Fruit fly (Drosophila melanogaster) whole organism, prepupa: ENCODE data around the gene Cby.

Experiments used
- Blimp-1 ChIP-seq: fragments of 200-800 bp; sonication (Bioruptor generic); optimal IDR thresholded peaks from 3 replicates; lab custom pipeline; 2017; ENCODE audit warnings: missing biosample characterization, missing genetic modification characterization, mild to moderate bottlenecking, moderate library complexity, missing genetic modification reagents
- CG1621 ChIP-seq: fragments of 200-800 bp; sonication (Bioruptor generic); optimal IDR thresholded peaks from 3 replicates; lab custom pipeline; 2018; ENCODE audit warnings: missing biosample characterization, mild to moderate bottlenecking, missing genetic modification characterization
- CG7368 ChIP-seq: fragments of 200-800 bp; sonication (Bioruptor generic); optimal IDR thresholded peaks from 3 replicates; lab custom pipeline; 2016; ENCODE audit warnings: missing biosample characterization, missing genetic modification characterization
- Gug ChIP-seq: fragments of 200-800 bp; sonication (Bioruptor generic); IDR thresholded peaks from 2 replicates; pipeline ENCODE4 v1.3.6; 2022; ENCODE audit warnings: missing biosample characterization, missing genetic modification characterization
- Smox ChIP-seq: fragments of 200-800 bp; sonication (Bioruptor generic); optimal IDR thresholded peaks from 3 replicates; lab custom pipeline; 2016; ENCODE audit warnings: missing biosample characterization, missing genetic modification characterization
- Sox102F ChIP-seq: fragments of 200-800 bp; sonication (Bioruptor generic); optimal IDR thresholded peaks from 2 replicates; lab custom pipeline; 2016; ENCODE audit warnings: missing biosample characterization, mild to moderate bottlenecking, missing genetic modification characterization
- fd59A ChIP-seq: fragments of 200-800 bp; sonication (Bioruptor generic); optimal IDR thresholded peaks from 2 replicates; lab custom pipeline; 2017; ENCODE audit warnings: missing biosample characterization, mild to moderate bottlenecking, missing genetic modification characterization, missing genetic modification reagents

DNA sequence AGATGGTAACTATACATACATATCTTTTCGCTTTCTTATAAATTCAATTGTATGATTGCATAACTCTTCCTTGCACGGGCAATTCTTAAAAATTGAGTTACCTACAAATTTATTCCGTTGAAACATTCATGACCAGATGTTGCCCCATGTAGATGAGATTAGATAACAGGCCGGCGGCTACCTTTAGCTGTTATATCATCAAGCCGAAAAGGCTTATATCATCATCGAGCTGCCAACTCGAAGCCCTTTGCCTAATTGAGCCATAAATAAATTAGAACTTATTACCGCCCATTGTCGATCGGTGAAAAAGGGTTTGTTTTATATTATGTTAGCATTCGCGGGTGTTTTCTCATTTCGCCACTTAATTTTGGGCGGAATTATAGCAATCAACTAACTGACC, 27.4 kb upstream of the Cby start:
- TF ChIP-seq Smox (GFP tag; lab: Kevin White, UChicago) (no peak), Sox102F (GFP tag; lab: Kevin White, UChicago) (no peak), Blimp-1 (GFP tag; lab: Kevin White, UChicago) (no peak), fd59A (GFP tag; lab: Kevin White, UChicago) (no peak), Gug (no peak), CG7368 (GFP tag; lab: Kevin White, UChicago) (no peak), CG1621 (tag; lab: Kevin White, UChicago) (no peak)
